Fruit fly (Drosophila melanogaster) whole organism, embryonic: ENCODE results near the gene Nse4.

ENCODE experiments used
- Abd-B ChIP-seq: fragments of 200-800 bp; sonication (Bioruptor generic); optimal IDR thresholded peaks from 2 replicates; lab custom pipeline; 2018; ENCODE audit warnings: missing biosample characterization, mild to moderate bottlenecking, missing genetic modification characterization, moderate library complexity
- Adf1 ChIP-seq: fragments of 200-800 bp; sonication (Bioruptor generic); IDR thresholded peaks from 2 replicates; pipeline ENCODE4 v1.3.6; 2022; ENCODE audit warnings: missing biosample characterization, missing genetic modification characterization
- Blimp-1 ChIP-seq: fragments of 200-800 bp; sonication (Bioruptor generic); optimal IDR thresholded peaks from 3 replicates; lab custom pipeline; 2018; ENCODE audit warnings: missing biosample characterization, missing genetic modification characterization, mild to moderate bottlenecking, moderate library complexity, missing genetic modification reagents
- CG11247 ChIP-seq: fragments of 200-800 bp; sonication (Bioruptor generic); IDR thresholded peaks from 2 replicates; pipeline ENCODE4 v1.3.6; 2022; ENCODE audit warnings: missing biosample characterization, missing genetic modification characterization
- CG13424 ChIP-seq: fragments of 200-800 bp; sonication (Bioruptor generic); optimal IDR thresholded peaks from 2 replicates; lab custom pipeline; 2019; ENCODE audit warnings: missing biosample characterization, mild to moderate bottlenecking, missing genetic modification characterization, moderate library complexity
- CG1603 ChIP-seq: fragments of 200-800 bp; sonication (Bioruptor generic); optimal IDR thresholded peaks from 2 replicates; lab custom pipeline; 2019; ENCODE audit warnings: missing biosample characterization, mild to moderate bottlenecking, missing genetic modification characterization, moderate library complexity
- CG16813 ChIP-seq: fragments of 200-800 bp; sonication (Bioruptor generic); IDR thresholded peaks from 3 replicates; pipeline ENCODE4 v1.3.6; 2022; ENCODE audit warnings: missing biosample characterization, missing genetic modification characterization; ENCODE audit not compliant: partially characterized antibody
- CG17385 ChIP-seq: fragments of 200-800 bp; sonication (Bioruptor generic); optimal IDR thresholded peaks from 3 replicates; lab custom pipeline; 2018; ENCODE audit warnings: missing biosample characterization, mild to moderate bottlenecking, missing genetic modification characterization
- CG2199 ChIP-seq: fragments of 200-800 bp; sonication (Bioruptor generic); IDR thresholded peaks from 3 replicates; pipeline ENCODE4 v1.3.6; 2022; ENCODE audit warnings: missing biosample characterization, missing genetic modification characterization
- CG2712 ChIP-seq: fragments of 200-800 bp; optimal IDR thresholded peaks from 3 replicates; lab custom pipeline; 2019; ENCODE audit warnings: missing biosample characterization, mild to moderate bottlenecking, missing genetic modification characterization, moderate library complexity
- CG31224 ChIP-seq: fragments of 200-800 bp; sonication (Bioruptor generic); IDR thresholded peaks from 2 replicates; pipeline ENCODE4 v1.3.6; 2022; ENCODE audit warnings: missing biosample characterization, missing genetic modification characterization
- CG3995 ChIP-seq: fragments of 200-800 bp; sonication (Bioruptor generic); optimal IDR thresholded peaks from 3 replicates; lab custom pipeline; 2016; ENCODE audit warnings: missing biosample characterization, missing genetic modification characterization
- CG6175 ChIP-seq: fragments of 200-800 bp; sonication (Bioruptor generic); IDR thresholded peaks from 3 replicates; pipeline ENCODE4 v1.3.6; 2022; ENCODE audit warnings: missing biosample characterization, missing genetic modification characterization
- CG6683 ChIP-seq: fragments of 200-800 bp; sonication (Bioruptor generic); optimal IDR thresholded peaks from 2 replicates; lab custom pipeline; 2017; ENCODE audit warnings: missing biosample characterization, mild to moderate bottlenecking, missing genetic modification characterization, missing genetic modification reagents
- CG8359 ChIP-seq: fragments of 200-800 bp; sonication (Bioruptor generic); optimal IDR thresholded peaks from 2 replicates; lab custom pipeline; 2017; ENCODE audit warnings: missing biosample characterization, mild to moderate bottlenecking, missing genetic modification characterization, borderline replicate concordance
- CG8388 ChIP-seq: fragments of 200-800 bp; sonication (Bioruptor generic); optimal IDR thresholded peaks from 2 replicates; lab custom pipeline; 2019; ENCODE audit warnings: missing biosample characterization, mild to moderate bottlenecking, missing genetic modification characterization, moderate library complexity
- CG8944 ChIP-seq: fragments of 200-800 bp; sonication (Bioruptor generic); optimal IDR thresholded peaks from 3 replicates; lab custom pipeline; 2016; ENCODE audit warnings: missing biosample characterization, missing genetic modification characterization
- D ChIP-seq, 2 experiments: fragments of 200-800 bp in 1 of 2; fragments of >200 bp in 1 of 2; sonication (Bioruptor generic) in 1 of 2; optimal IDR thresholded peaks; 2 replicates in 1 of 2; 3 replicates in 1 of 2; lab custom pipeline; 2017; ENCODE audit warnings: mild to moderate bottlenecking in 1 of 2, missing biosample characterization in 1 of 2, missing genetic modification characterization in 1 of 2, missing genetic modification reagents in 1 of 2
- Dfd ChIP-seq, 2 experiments: fragments of >200 bp; optimal IDR thresholded peaks; 2 replicates each; lab custom pipeline; 2017; ENCODE audit warnings: missing biosample characterization in 2 of 2, missing genetic modification characterization in 2 of 2
- E2f2 ChIP-seq: fragments of 200-800 bp; sonication (Bioruptor generic); IDR thresholded peaks from 2 replicates; pipeline ENCODE4 v1.3.6; 2022; ENCODE audit warnings: missing biosample characterization, missing genetic modification characterization
- Fer2 ChIP-seq: fragments of 200-800 bp; sonication (Bioruptor generic); optimal IDR thresholded peaks from 2 replicates; lab custom pipeline; 2018; ENCODE audit warnings: missing biosample characterization, mild to moderate bottlenecking, missing genetic modification characterization, moderate library complexity
- Gsc ChIP-seq: fragments of 200-800 bp; sonication (Bioruptor generic); IDR thresholded peaks from 2 replicates; pipeline ENCODE4 v1.3.6; 2022; ENCODE audit warnings: missing biosample characterization, missing genetic modification characterization
- Hmx ChIP-seq: fragments of 200-800 bp; sonication (Bioruptor generic); optimal IDR thresholded peaks from 2 replicates; lab custom pipeline; 2016; ENCODE audit warnings: missing biosample characterization, missing genetic modification characterization
- Mes4 ChIP-seq: fragments of 200-800 bp; sonication (Bioruptor generic); optimal IDR thresholded peaks from 2 replicates; lab custom pipeline; 2016; ENCODE audit warnings: missing biosample characterization, missing genetic modification characterization
- Pdp1 ChIP-seq, 2 experiments: fragments of 200-800 bp; sonication (Bioruptor generic); optimal IDR thresholded peaks; 3 replicates each; lab custom pipeline; 2016; ENCODE audit warnings: missing biosample characterization in 2 of 2, missing genetic modification characterization in 2 of 2, mild to moderate bottlenecking in 1 of 2, moderate library complexity in 1 of 2
- Six4 ChIP-seq: fragments of 200-800 bp; sonication (Bioruptor generic); optimal IDR thresholded peaks from 2 replicates; lab custom pipeline; 2016; ENCODE audit warnings: missing biosample characterization, missing genetic modification characterization
- Sry-β ChIP-seq: fragments of 200-800 bp; sonication (Bioruptor generic); optimal IDR thresholded peaks from 2 replicates; lab custom pipeline; 2018; ENCODE audit warnings: missing biosample characterization, mild to moderate bottlenecking, missing genetic modification characterization, moderate library complexity
- Sry-δ ChIP-seq: fragments of 200-800 bp; sonication (Bioruptor generic); optimal IDR thresholded peaks from 2 replicates; lab custom pipeline; 2016; ENCODE audit warnings: missing biosample characterization, missing genetic modification characterization
- TFAM ChIP-seq: fragments of 200-800 bp; sonication (Bioruptor generic); optimal IDR thresholded peaks from 2 replicates; lab custom pipeline; 2017; ENCODE audit warnings: missing biosample characterization, missing genetic modification characterization, inconsistent platforms
- Vsx1 ChIP-seq: fragments of 200-800 bp; sonication (Bioruptor generic); optimal IDR thresholded peaks from 2 replicates; lab custom pipeline; 2017; ENCODE audit warnings: missing biosample characterization, mild to moderate bottlenecking, missing genetic modification characterization, missing genetic modification reagents
- ab ChIP-seq: fragments of 200-800 bp; sonication (Bioruptor generic); optimal IDR thresholded peaks from 2 replicates; lab custom pipeline; 2016; ENCODE audit warnings: missing biosample characterization, missing genetic modification characterization
- ac ChIP-seq: fragments of 200-800 bp; sonication (Bioruptor generic); optimal IDR thresholded peaks from 3 replicates; lab custom pipeline; 2017; ENCODE audit warnings: missing biosample characterization, mild to moderate bottlenecking, missing genetic modification characterization
- aop ChIP-seq: fragments of 200-800 bp; sonication (Bioruptor generic); IDR thresholded peaks from 2 replicates; pipeline ENCODE4 v1.3.6; 2022; ENCODE audit warnings: missing biosample characterization, missing genetic modification characterization
- bsh ChIP-seq, 2 experiments: fragments of 200-800 bp; sonication (Bioruptor generic); optimal IDR thresholded peaks; 2 replicates each; lab custom pipeline; 2017 to 2018; ENCODE audit warnings: mild to moderate bottlenecking in 2 of 2, missing biosample characterization in 2 of 2, missing genetic modification characterization in 2 of 2, moderate library complexity in 1 of 2
- cad ChIP-seq: fragments of >200 bp; optimal IDR thresholded peaks from 2 replicates; lab custom pipeline; 2017; ENCODE audit warnings: missing biosample characterization, missing genetic modification characterization
- chif ChIP-seq, 2 experiments: fragments of 200-800 bp; sonication (Bioruptor generic); optimal IDR thresholded peaks; 3 replicates each; lab custom pipeline; 2016; ENCODE audit warnings: missing biosample characterization in 2 of 2, missing genetic modification characterization in 2 of 2
- chm ChIP-seq: fragments of 200-800 bp; sonication (Bioruptor generic); IDR thresholded peaks from 2 replicates; pipeline ENCODE4 v1.3.6; 2022; ENCODE audit warnings: missing biosample characterization, missing genetic modification characterization
- dmrt11E ChIP-seq: fragments of 200-800 bp; sonication (Bioruptor generic); optimal IDR thresholded peaks from 3 replicates; lab custom pipeline; 2018; ENCODE audit warnings: missing biosample characterization, mild to moderate bottlenecking, missing genetic modification characterization, moderate library complexity
- emc ChIP-seq: fragments of 200-800 bp; sonication (Bioruptor generic); optimal IDR thresholded peaks from 2 replicates; lab custom pipeline; 2016; ENCODE audit warnings: missing biosample characterization, missing genetic modification characterization
- fru ChIP-seq: fragments of >200 bp; optimal IDR thresholded peaks from 2 replicates; lab custom pipeline; 2017
- gce ChIP-seq: fragments of 200-800 bp; sonication (Bioruptor generic); IDR thresholded peaks from 3 replicates; pipeline ENCODE4 v1.3.6; 2022; ENCODE audit warnings: missing biosample characterization, missing genetic modification characterization
- gsb ChIP-seq: fragments of 200-800 bp; sonication (Bioruptor generic); IDR thresholded peaks from 2 replicates; pipeline ENCODE4 v1.3.6; 2022; ENCODE audit warnings: missing biosample characterization, missing genetic modification characterization
- ham ChIP-seq: fragments of 200-800 bp; sonication (Bioruptor generic); IDR thresholded peaks from 2 replicates; pipeline ENCODE4 v1.3.6; 2022; ENCODE audit warnings: missing biosample characterization, missing genetic modification characterization
- jing ChIP-seq: fragments of 200-800 bp; sonication (Bioruptor generic); optimal IDR thresholded peaks from 2 replicates; lab custom pipeline; 2018; ENCODE audit warnings: missing biosample characterization, mild to moderate bottlenecking, missing genetic modification characterization
- kay ChIP-seq: fragments of 200-800 bp; sonication (Bioruptor generic); optimal IDR thresholded peaks from 2 replicates; lab custom pipeline; 2016; ENCODE audit warnings: missing biosample characterization, missing genetic modification characterization
- maf-S ChIP-seq: fragments of 200-800 bp; sonication (Bioruptor generic); optimal IDR thresholded peaks from 2 replicates; lab custom pipeline; 2016; ENCODE audit warnings: missing biosample characterization, missing genetic modification characterization
- pfk ChIP-seq: fragments of 200-800 bp; sonication (Bioruptor generic); optimal IDR thresholded peaks from 2 replicates; lab custom pipeline; 2018; ENCODE audit warnings: missing biosample characterization, mild to moderate bottlenecking, missing genetic modification characterization, moderate library complexity
- sob ChIP-seq: fragments of 200-800 bp; sonication (Bioruptor generic); IDR thresholded peaks from 2 replicates; pipeline ENCODE4 v1.3.6; 2022; ENCODE audit warnings: missing biosample characterization, missing genetic modification characterization
- trem ChIP-seq: fragments of 200-800 bp; optimal IDR thresholded peaks from 3 replicates; lab custom pipeline; 2019; ENCODE audit warnings: missing biosample characterization, mild to moderate bottlenecking, missing genetic modification characterization, moderate library complexity
- zen ChIP-seq: fragments of 200-800 bp; sonication (Bioruptor generic); optimal IDR thresholded peaks from 3 replicates; lab custom pipeline; 2018; ENCODE audit warnings: missing biosample characterization, mild to moderate bottlenecking, missing genetic modification characterization, moderate library complexity

Nse4 gene

DNA sequence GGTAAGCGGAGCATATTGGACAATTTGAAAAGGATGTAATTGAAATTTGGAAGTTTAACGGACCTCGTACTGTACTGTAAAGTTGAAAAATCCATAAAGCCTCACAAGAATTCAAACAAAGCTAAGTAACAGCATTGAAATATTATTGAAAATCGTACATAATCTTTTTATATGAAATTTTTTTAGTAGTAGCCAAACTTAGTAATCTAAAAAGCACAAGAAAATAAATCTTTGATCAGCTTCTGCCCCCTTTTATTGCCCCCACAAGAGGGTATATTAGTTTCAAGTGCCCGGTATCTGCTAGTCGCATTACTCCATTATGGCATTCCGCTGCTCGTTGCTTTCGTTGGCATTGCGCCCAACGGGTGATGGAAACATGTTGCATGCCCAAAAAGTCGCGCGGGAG, 27.6 kb downstream of the Nse4 start (continued):
- TF ChIP-seq gce (GFP tag; lab: Robert Waterston, UW) = no peak
- no peak for TF ChIP-seq fru (lab: Kevin White, UChicago)
- TF ChIP-seq CG11247 (GFP tag; lab: Robert Waterston, UW) = no peak
- peak; percentile 42 for TF ChIP-seq CG17385 (GFP tag; lab: Kevin White, UChicago)
- TF ChIP-seq ac (GFP tag; lab: Kevin White, UChicago) = no peak
- TF ChIP-seq CG8388 (GFP tag; lab: Kevin White, UChicago) = peak; percentile 65
- no peak for TF ChIP-seq Sry-β (GFP tag; lab: Kevin White, UChicago)
- peak; percentile 21 for TF ChIP-seq CG6683 (GFP tag; lab: Kevin White, UChicago)
- no peak for TF ChIP-seq maf-S (GFP tag; lab: Kevin White, UChicago)
- TF ChIP-seq cad (GFP tag; lab: Kevin White, UChicago) = no peak
- peak; percentile 36 for TF ChIP-seq TFAM (GFP tag; lab: Kevin White, UChicago)
- no peak for TF ChIP-seq CG16813 (GFP tag; lab: Robert Waterston, UW)
- no peak for TF ChIP-seq Hmx (GFP tag; lab: Kevin White, UChicago)
- peak; percentile 27 for TF ChIP-seq CG8359
- peak in 1 of 2 experiments; percentile 52 for TF ChIP-seq bsh (GFP tag; optimal IDR thresholded peaks at IDR 0.05; lab: Kevin White, UChicago)
- TF ChIP-seq Vsx1 (GFP tag; lab: Kevin White, UChicago) = peak; percentile 6
- TF ChIP-seq sob (GFP tag; lab: Robert Waterston, UW) = peak; percentile 57
- TF ChIP-seq zen = peak; percentile 16
- TF ChIP-seq Sry-δ (GFP tag; lab: Kevin White, UChicago) = peak; percentile 15
- peak; percentile 53 for TF ChIP-seq dmrt11E
- peak; percentile 60 for TF ChIP-seq Six4 (GFP tag; lab: Kevin White, UChicago)
- no peak for TF ChIP-seq Dfd (GFP tag; optimal IDR thresholded peaks at IDR 0.05; lab: Kevin White, UChicago)
- TF ChIP-seq Abd-B (GFP tag; lab: Kevin White, UChicago) = peak; percentile 47
- peak; percentile 37 to 59 for TF ChIP-seq chif (GFP tag; optimal IDR thresholded peaks at IDR 0.05; lab: Kevin White, UChicago)
- peak; percentile 37 to 48 for TF ChIP-seq Pdp1 (GFP tag; optimal IDR thresholded peaks at IDR 0.05; lab: Kevin White, UChicago)
- TF ChIP-seq CG2199 = 0 out of 3 replicates have a peak, but pooled peaks have one; percentile 30
- TF ChIP-seq kay (GFP tag; lab: Kevin White, UChicago) = peak; percentile 45
- TF ChIP-seq CG6175 = peak; percentile 14; the same call in 1 of the 3 replicates
- no peak for TF ChIP-seq ab (GFP tag; lab: Kevin White, UChicago)
- peak; percentile 86 for TF ChIP-seq CG2712 (tag; lab: Kevin White, UChicago)
- no peak for TF ChIP-seq emc

- TF ChIP-seq gsb (GFP tag; lab: Robert Waterston, UW) = 0 out of 2 replicates have a peak, but pooled peaks have one; percentile 46
- no peak for TF ChIP-seq Hmx (GFP tag; lab: Kevin White, UChicago)
- no peak for TF ChIP-seq fru (lab: Kevin White, UChicago)
- TF ChIP-seq ham (GFP tag; lab: Robert Waterston, UW) = no peak
- TF ChIP-seq Blimp-1 (GFP tag; lab: Kevin White, UChicago) = peak; percentile 59
- TF ChIP-seq aop = 0 out of 2 replicates have a peak, but pooled peaks have one; percentile 43
- peak; percentile 25 for TF ChIP-seq Fer2
- no peak for TF ChIP-seq D (optimal IDR thresholded peaks at IDR 0.05; lab: Kevin White, UChicago)
- TF ChIP-seq D (GFP tag; optimal IDR thresholded peaks at IDR 0.05; lab: Kevin White, UChicago) = peak; percentile 26
- TF ChIP-seq chm = 0 out of 2 replicates have a peak, but pooled peaks have one; percentile 55
- TF ChIP-seq CG31224 (GFP tag; lab: Robert Waterston, UW) = peak; percentile 44; the same call in 1 of the 2 replicates
- peak; percentile 16 for TF ChIP-seq trem (tag; lab: Kevin White, UChicago)
- peak; percentile 14 for TF ChIP-seq jing (GFP tag; lab: Kevin White, UChicago)
- TF ChIP-seq CG6175 = no peak
- no peak for TF ChIP-seq CG3995
- peak; percentile 67 for TF ChIP-seq CG13424 (tag; lab: Kevin White, UChicago)
- TF ChIP-seq pfk (GFP tag; lab: Kevin White, UChicago) = no peak
- peak; percentile 8 for TF ChIP-seq CG8944 (GFP tag; lab: Kevin White, UChicago)
- no peak for TF ChIP-seq Mes4 (GFP tag; lab: Kevin White, UChicago)
- TF ChIP-seq Adf1 (GFP tag; lab: Robert Waterston, UW) = peak; percentile 34; the same call in 1 of the 2 replicates
- TF ChIP-seq Gsc (GFP tag; lab: Robert Waterston, UW) = no peak
- TF ChIP-seq CG1603 = peak; percentile 62
- TF ChIP-seq Six4 (GFP tag; lab: Kevin White, UChicago) = peak; percentile 18
- peak; percentile 31; the same call in 1 of the 2 replicates for TF ChIP-seq E2f2 (GFP tag; lab: Robert Waterston, UW)
Measured at dm6 chr2L:10468388-10468787, 29.1 kb downstream of the Nse4 start.
